Worm (Caenorhabditis elegans) whole organism, late embryonic: ENCODE data around the gene C25E10.7.

Experiments
- T23F11.4 ChIP-seq: fragments of 200-800 bp; sonication (Bioruptor generic); optimal IDR thresholded peaks from 2 replicates; lab custom pipeline; 2018; ENCODE audit warnings: mild to moderate bottlenecking, missing genetic modification characterization, missing compliant biosample characterization
- ceh-34 ChIP-seq: sonication (generic microtip); optimal IDR thresholded peaks from 2 replicates; lab custom pipeline; 2016; ENCODE audit warnings: mild to moderate bottlenecking, missing genetic modification characterization, missing compliant biosample characterization
- nhr-11 ChIP-seq: fragments of 150-350 bp; optimal IDR thresholded peaks from 2 replicates; lab custom pipeline; 2014; ENCODE audit warnings: missing biosample characterization, missing genetic modification characterization
- ref-2 ChIP-seq: sonication (generic microtip); optimal IDR thresholded peaks from 2 replicates; lab custom pipeline; 2016; ENCODE audit warnings: missing genetic modification characterization, missing compliant biosample characterization

DNA sequence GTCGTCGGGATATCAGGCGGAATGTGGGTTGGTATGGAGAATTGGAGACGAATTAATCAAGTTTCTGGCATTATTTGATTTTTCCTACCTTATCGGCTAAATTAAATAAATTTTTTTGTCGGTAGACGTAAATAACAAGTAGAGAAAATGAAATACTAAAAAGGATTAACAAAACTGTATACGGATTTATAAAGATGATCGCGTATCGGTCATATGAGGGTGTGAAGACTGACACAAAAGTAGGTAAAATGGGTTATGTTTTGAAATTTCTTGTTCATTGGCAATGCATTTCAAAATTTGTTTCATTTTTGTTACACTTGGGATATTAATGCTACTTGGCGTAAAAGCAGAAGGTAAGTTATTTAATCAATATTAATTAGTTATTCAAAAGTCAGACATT is 8.5 kb upstream of the C25E10.7 start, which contains the start of the genes C25E10.16 and C25E10.13:
- no peak for TF ChIP-seq ceh-34
- no peak for TF ChIP-seq nhr-11 (tag; lab: Kevin White, UChicago)
- TF ChIP-seq T23F11.4 (GFP tag; lab: Kevin White, UChicago) = no peak
- TF ChIP-seq ref-2 (tag; lab: Kevin White, UChicago) = no peak
